Fruit fly (Drosophila melanogaster): Measurements from ENCODE around the gene CSN1a.
A peak's percentile ranks its signal among the peaks of the same experiment; 100 is the strongest.

CSN1a gene

DNA sequence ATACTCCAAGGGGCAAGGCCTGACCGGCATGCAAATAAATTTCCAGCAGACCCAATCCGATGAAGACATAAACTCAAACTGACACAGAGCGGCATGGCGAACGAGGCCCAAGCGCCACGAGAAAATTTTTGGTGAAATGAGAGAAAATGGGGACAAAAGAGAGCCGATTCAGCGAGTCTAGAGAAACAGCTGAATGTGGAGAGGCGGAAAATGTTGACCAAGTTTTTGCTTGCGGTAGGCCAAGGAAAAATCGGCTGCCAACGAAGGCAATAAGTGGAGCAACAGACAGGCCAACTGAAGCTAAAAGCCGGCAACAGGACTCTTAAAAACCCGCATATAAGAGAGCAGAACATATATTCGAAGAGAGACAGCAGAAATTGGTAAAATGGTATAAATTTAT is 35.0 kb downstream of the CSN1a start:
- TF ChIP-seq CG4424 (GFP tag; optimal IDR thresholded peaks at IDR 0.05) (no peak), Deaf1 (tag; optimal IDR thresholded peaks at IDR 0.05) (peak; percentile 85), CG3163 (GFP tag; optimal IDR thresholded peaks at IDR 0.05) (peak; percentile 47), unpg (GFP tag; optimal IDR thresholded peaks at IDR 0.05) (no peak), Trl (optimal IDR thresholded peaks at IDR 0.05) (peak; percentile 24 to 69), Trl (GFP tag; optimal IDR thresholded peaks at IDR 0.05) (no peak), NFAT (GFP tag; IDR thresholded peaks at IDR 0.05) (no peak), scrt (GFP tag; optimal IDR thresholded peaks at IDR 0.05) (peak; percentile 17)

DNA sequence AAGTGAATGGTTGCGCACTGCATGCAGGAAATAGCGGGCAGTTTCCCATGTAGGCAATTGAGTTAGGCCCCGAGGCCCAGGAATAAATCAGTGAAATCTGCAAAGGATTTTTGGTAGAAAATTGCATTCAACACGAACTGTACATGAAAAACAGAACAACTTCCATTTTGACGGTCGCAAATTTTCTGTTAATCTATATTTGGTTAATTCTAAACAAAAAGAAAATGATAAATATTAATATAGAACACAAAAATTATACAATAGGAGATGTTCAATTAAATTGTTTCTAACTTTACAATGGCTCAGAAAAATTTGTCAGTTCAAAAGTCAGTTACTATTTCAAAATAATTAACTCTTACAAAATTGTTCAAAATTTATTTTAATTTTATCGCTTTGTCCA is 39.5 kb downstream of the CSN1a start, which contains the start of gene CG33308:
TSS of gene CG33308 (plus strand) at position 301 of the 400 bp plus-strand sequence.
- no peak for TF ChIP-seq crc (GFP tag; optimal IDR thresholded peaks at IDR 0.05)
- TF ChIP-seq CG14965 (GFP tag; optimal IDR thresholded peaks at IDR 0.05; ENCODE audit: borderline replicate concordance): no peak
- no peak for TF ChIP-seq zfh2 (GFP tag; optimal IDR thresholded peaks at IDR 0.05)
- TF ChIP-seq unpg (GFP tag; optimal IDR thresholded peaks at IDR 0.05): no peak
- no peak for TF ChIP-seq slbo (GFP tag; IDR thresholded peaks at IDR 0.05)
- no peak for TF ChIP-seq phol (tag; optimal IDR thresholded peaks at IDR 0.05)
- TF ChIP-seq wdn (GFP tag; IDR thresholded peaks at IDR 0.05): no peak
- TF ChIP-seq Tbp (GFP tag; optimal IDR thresholded peaks at IDR 0.05): no peak
- no peak for TF ChIP-seq CG8765 (GFP tag; IDR thresholded peaks at IDR 0.05)
- TF ChIP-seq NFAT (GFP tag; IDR thresholded peaks at IDR 0.05): no peak
- TF ChIP-seq CG7357 (GFP tag; IDR thresholded peaks at IDR 0.05): no peak
- TF ChIP-seq chm (GFP tag; IDR thresholded peaks at IDR 0.05): no peak
- no peak for TF ChIP-seq sim (GFP tag; IDR thresholded peaks at IDR 0.05)
- TF ChIP-seq CG5953 (GFP tag; IDR thresholded peaks at IDR 0.05): no peak

DNA sequence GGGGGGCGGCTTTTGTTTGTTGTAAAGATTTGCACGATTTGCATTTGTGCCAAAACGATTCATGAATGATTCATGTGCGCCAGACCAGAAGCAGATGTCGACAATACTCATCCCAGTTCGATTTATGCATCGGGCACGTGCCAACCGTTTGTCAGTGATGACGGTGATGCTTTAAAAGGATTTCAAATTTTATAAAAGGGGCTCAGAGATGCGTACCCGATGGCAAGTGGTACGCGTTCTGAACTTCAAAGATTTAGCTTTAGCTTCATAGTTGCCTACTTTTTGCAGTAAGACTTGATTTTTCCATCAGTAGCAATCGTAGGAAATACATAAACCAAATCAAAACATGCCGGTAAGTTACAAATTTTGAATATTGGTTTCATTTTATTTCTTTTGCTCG is 47.9 kb downstream of the CSN1a start, which contains the start of gene CG33309:
TSS of gene CG33309 (plus strand) at position 301 of the 400 bp plus-strand sequence.
- TF ChIP-seq maf-S (GFP tag; optimal IDR thresholded peaks at IDR 0.05): no peak
- TF ChIP-seq stwl (tag; optimal IDR thresholded peaks at IDR 0.05): no peak
- no peak for TF ChIP-seq phol (tag; optimal IDR thresholded peaks at IDR 0.05)
- TF ChIP-seq CG8281 (tag; optimal IDR thresholded peaks at IDR 0.05): no peak
- no peak for TF ChIP-seq CG32772 (GFP tag; IDR thresholded peaks at IDR 0.05)
